Fruit fly (Drosophila melanogaster): ENCODE measurements around the gene CG31715.

The CG31715 gene

dm6 chr2L:10381890-10382450 is 40.6 kb downstream of the CG31715 start, which contains the start of gene CG5096 (continued):
- TF ChIP-seq Abd-B (GFP tag; optimal IDR thresholded peaks at IDR 0.05) (no peak), Antp (GFP tag; optimal IDR thresholded peaks at IDR 0.05) (peak; percentile 48), CG11695 (GFP tag; IDR thresholded peaks at IDR 0.05) (peak; percentile 93), CG12219 (GFP tag; optimal IDR thresholded peaks at IDR 0.05) (peak; percentile 89), Camta (GFP tag; optimal IDR thresholded peaks at IDR 0.05) (peak; percentile 78), abd-A (tag; optimal IDR thresholded peaks at IDR 0.05) (no peak), CG15479 (GFP tag; optimal IDR thresholded peaks at IDR 0.05) (no peak), Optix (GFP tag; IDR thresholded peaks at IDR 0.05) (no peak), Ets65A (GFP tag) (peak; percentile 51), Fer3 (tag; optimal IDR thresholded peaks at IDR 0.05) (peak; percentile 96), CG13894 (tag; optimal IDR thresholded peaks at IDR 0.05) (peak; percentile 96), CG7839 (tag; optimal IDR thresholded peaks at IDR 0.05) (peak; percentile 94), NK7.1 (GFP tag; optimal IDR thresholded peaks at IDR 0.05) (peak; percentile 52), CG14667 (GFP tag; IDR thresholded peaks at IDR 0.05) (no peak; the same call in 1 of the 2 replicates), sqz (GFP tag; optimal IDR thresholded peaks at IDR 0.05) (peak; percentile 61), Doc3 (GFP tag; IDR thresholded peaks at IDR 0.05; ENCODE audit: partially characterized antibody) (no peak), CG15269 (tag; optimal IDR thresholded peaks at IDR 0.05) (peak; percentile 95), scrt (GFP tag; optimal IDR thresholded peaks at IDR 0.05) (peak; percentile 90), CG6689 (GFP tag; IDR thresholded peaks at IDR 0.05) (peak; percentile 89), sens-2 (GFP tag; IDR thresholded peaks at IDR 0.05) (no peak), CG10654 (GFP tag; optimal IDR thresholded peaks at IDR 0.05) (peak; percentile 67), CG4424 (GFP tag; optimal IDR thresholded peaks at IDR 0.05) (peak; percentile 74), CG9437 (GFP tag; optimal IDR thresholded peaks at IDR 0.05) (peak; percentile 73), CG8388 (GFP tag; optimal IDR thresholded peaks at IDR 0.05) (peak; percentile 82), CG4854 (GFP tag; optimal IDR thresholded peaks at IDR 0.05) (peak; percentile 79), CG7786 (GFP tag; optimal IDR thresholded peaks at IDR 0.05) (peak; percentile 84), BEAF-32 (GFP tag; optimal IDR thresholded peaks at IDR 0.05) (no peak), HLH3B (GFP tag; IDR thresholded peaks at IDR 0.05) (peak; percentile 93; the same call in 1 of the 2 replicates), Rx (GFP tag; IDR thresholded peaks at IDR 0.05) (no peak), ems (GFP tag; optimal IDR thresholded peaks at IDR 0.05) (peak; percentile 81), CG3995 (GFP tag; optimal IDR thresholded peaks at IDR 0.05) (peak; percentile 49), Max (GFP tag; optimal IDR thresholded peaks at IDR 0.05) (peak; percentile 70), sug (tag; optimal IDR thresholded peaks at IDR 0.05) (peak; percentile 89), aop (GFP tag; IDR thresholded peaks at IDR 0.05) (no peak), lola (GFP tag; optimal IDR thresholded peaks at IDR 0.05) (peak in 1 of 3 experiments; percentile 58), BtbVII (GFP tag; optimal IDR thresholded peaks at IDR 0.05) (peak; percentile 90), Hsf (GFP tag; optimal IDR thresholded peaks at IDR 0.05) (peak; percentile 79), Lim3 (GFP tag; IDR thresholded peaks at IDR 0.05) (peak; percentile 55; the same call in 1 of the 2 replicates), ham (GFP tag; IDR thresholded peaks at IDR 0.05) (peak; percentile 55; the same call in 1 of the 2 replicates), vvl (GFP tag; IDR thresholded peaks at IDR 0.05) (peak; percentile 94), HLH4C (GFP tag; IDR thresholded peaks at IDR 0.05; ENCODE audit: partially characterized antibody) (no peak), nerfin-2 (GFP tag; IDR thresholded peaks at IDR 0.05; ENCODE audit: partially characterized antibody) (no peak), salm (tag; optimal IDR thresholded peaks at IDR 0.05) (peak; percentile 87), Hr3 (GFP tag; optimal IDR thresholded peaks at IDR 0.05) (peak; percentile 79), unc-4 (GFP tag; IDR thresholded peaks at IDR 0.05; ENCODE audit: partially characterized antibody) (no peak), CG11085 (GFP tag; IDR thresholded peaks at IDR 0.05) (peak; percentile 83), sima (GFP tag; optimal IDR thresholded peaks at IDR 0.05) (peak; percentile 15), tin (GFP tag; optimal IDR thresholded peaks at IDR 0.05) (peak; percentile 67), CG34422 (GFP tag; IDR thresholded peaks at IDR 0.05) (peak; percentile 91), ranshi (GFP tag; IDR thresholded peaks at IDR 0.05) (peak; percentile 91; the same call in 1 of the 2 replicates)
